Worm (Caenorhabditis elegans): ENCODE results near the gene T16G12.6.

DNA sequence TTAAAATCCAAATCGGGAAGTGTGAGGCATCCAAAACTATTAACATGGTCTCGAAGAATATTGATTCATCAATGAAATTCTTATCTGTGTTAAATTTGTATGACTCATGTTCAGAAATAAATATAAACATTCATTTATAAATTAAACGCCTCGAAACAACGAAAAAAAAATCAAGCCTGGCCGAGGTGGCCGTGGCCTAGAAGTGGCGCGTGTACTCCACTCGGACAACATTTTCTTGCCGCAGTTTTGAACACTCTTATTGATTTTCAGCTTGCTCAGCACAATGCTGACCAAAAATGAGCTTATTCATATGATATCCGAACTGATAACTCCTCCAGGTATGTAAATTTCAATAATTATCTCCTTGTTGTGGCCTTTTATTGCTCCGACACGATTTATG, 5.2 kb upstream of the T16G12.6 start, which contains the start of gene ekl-6:
- TF ChIP-seq die-1 (tag; optimal IDR thresholded peaks at IDR 0.05) (no peak), ceh-91 (GFP tag; IDR thresholded peaks at IDR 0.05) (peak; percentile 42; the same call in 1 of the 2 replicates), snpc-4 (GFP tag; optimal IDR thresholded peaks at IDR 0.05) (no peak), snpc-4 (tag; optimal IDR thresholded peaks at IDR 0.05) (no peak), F57C9.4 (tag; optimal IDR thresholded peaks at IDR 0.05) (no peak), dpl-1 (GFP tag; optimal IDR thresholded peaks at IDR 0.05) (no peak), efl-1 (GFP tag; optimal IDR thresholded peaks at IDR 0.05) (no peak), ztf-3 (GFP tag; optimal IDR thresholded peaks at IDR 0.05) (no peak), unc-62 (GFP tag; optimal IDR thresholded peaks at IDR 0.05) (no peak)
